Worm (Caenorhabditis elegans): Measurements from ENCODE around the gene elof-1.
"Not testable (repeated sequence)": the region's sequence is repeated elsewhere in the genome, so short reads cannot be mapped to it uniquely, and the experiment has no call there.

The elof-1 gene

DNA sequence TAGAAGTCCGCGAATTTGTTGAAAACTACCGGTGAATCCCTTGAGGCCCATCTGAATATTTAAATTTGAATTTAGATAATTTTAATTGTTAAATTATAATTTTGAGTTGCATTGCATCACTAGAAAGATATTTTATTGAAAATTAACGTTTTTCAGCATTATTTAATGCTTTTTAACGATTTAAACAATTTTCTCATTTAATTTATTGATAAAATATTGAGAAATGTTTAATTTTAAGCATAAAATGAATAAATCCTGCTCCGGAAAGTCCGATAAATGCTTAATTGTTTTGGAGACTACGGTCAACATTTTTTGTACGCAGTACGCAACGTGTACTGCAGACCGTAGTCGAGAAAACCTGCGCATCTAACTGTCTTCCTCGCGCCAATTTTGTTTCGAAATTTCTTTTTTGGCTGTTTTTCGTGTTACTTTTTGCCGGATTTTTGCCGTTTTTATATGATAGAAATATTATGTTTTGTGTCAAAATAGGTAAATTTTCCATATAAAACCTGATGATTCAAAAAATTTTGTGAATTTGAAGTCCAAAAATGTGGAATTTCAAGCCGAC lies at the start of gene elof-1, which contains the start of the genes Y54G11A.17 and lin-7 (continued):
- no peak for TF ChIP-seq ceh-63 (GFP tag; optimal IDR thresholded peaks at IDR 0.05)
- peak; percentile 52 for TF ChIP-seq egl-13 (tag; optimal IDR thresholded peaks at IDR 0.05)
- TF ChIP-seq pag-3 (tag; optimal IDR thresholded peaks at IDR 0.05; ENCODE audit: borderline replicate concordance, insufficient read depth), result peak; percentile 15
- no peak for TF ChIP-seq nhr-28 (tag; optimal IDR thresholded peaks at IDR 0.05)
- no peak for TF ChIP-seq unc-30 (tag; optimal IDR thresholded peaks at IDR 0.05)
- peak; percentile 83 for TF ChIP-seq tbx-2 (tag; optimal IDR thresholded peaks at IDR 0.05)
- TF ChIP-seq blmp-1 (tag; optimal IDR thresholded peaks at IDR 0.05), result peak; percentile 73
- no peak for TF ChIP-seq ets-5 (GFP tag; IDR thresholded peaks at IDR 0.05)
- TF ChIP-seq efl-1 (optimal IDR thresholded peaks at IDR 0.05), result peak; percentile 91 to 93
- TF ChIP-seq efl-1 (GFP tag; optimal IDR thresholded peaks at IDR 0.05 in 1 of 2), result peak; percentile 88 to 98
- TF ChIP-seq lsy-2 (tag; optimal IDR thresholded peaks at IDR 0.05), result peak; percentile 99 to 100
- TF ChIP-seq irx-1 (tag; optimal IDR thresholded peaks at IDR 0.05), result peak; percentile 70
- no peak for TF ChIP-seq nhr-76 (tag; optimal IDR thresholded peaks at IDR 0.05)
- TF ChIP-seq nhr-90 (tag; optimal IDR thresholded peaks at IDR 0.05; ENCODE audit: poor library complexity), result peak; percentile 73
- TF ChIP-seq ces-1 (GFP tag; optimal IDR thresholded peaks at IDR 0.05), result no peak
- TF ChIP-seq unc-86 (tag; optimal IDR thresholded peaks at IDR 0.05), result peak; percentile 77
- TF ChIP-seq egl-27 (tag; optimal IDR thresholded peaks at IDR 0.05), result no peak
- TF ChIP-seq vab-15 (tag; optimal IDR thresholded peaks at IDR 0.05), result peak; percentile 96
- TF ChIP-seq mef-2 (tag; optimal IDR thresholded peaks at IDR 0.05), result peak; percentile 42
- peak; percentile 14 for TF ChIP-seq pqm-1 (tag; optimal IDR thresholded peaks at IDR 0.05)
- TF ChIP-seq isw-1 (GFP tag; IDR thresholded peaks at IDR 0.05), result peak; percentile 84
- TF ChIP-seq unc-130 (tag; optimal IDR thresholded peaks at IDR 0.05), result peak; percentile 99
- peak; percentile 61 for TF ChIP-seq zip-4 (GFP tag; optimal IDR thresholded peaks at IDR 0.05)
- TF ChIP-seq lin-14 (GFP tag; optimal IDR thresholded peaks at IDR 0.05), result peak; percentile 89
- TF ChIP-seq ztf-4 (tag; optimal IDR thresholded peaks at IDR 0.05), result peak; percentile 44
- TF ChIP-seq nhr-11 (tag; optimal IDR thresholded peaks at IDR 0.05), result no peak
- TF ChIP-seq lin-13 (GFP tag; optimal IDR thresholded peaks at IDR 0.05), result peak; percentile 86
- TF ChIP-seq ceh-82 (tag; optimal IDR thresholded peaks at IDR 0.05), result peak; percentile 82 to 96 (median 86)
- TF ChIP-seq ama-1 (optimal IDR thresholded peaks at IDR 0.05), result peak; percentile 63
- TF ChIP-seq fkh-8 (tag; optimal IDR thresholded peaks at IDR 0.05), result peak; percentile 92
- peak in 1 of 2 experiments; percentile 60 for TF ChIP-seq ztf-11 (tag; optimal IDR thresholded peaks at IDR 0.05)
- peak; percentile 75 for TF ChIP-seq lir-3 (tag; optimal IDR thresholded peaks at IDR 0.05; ENCODE audit: poor library complexity)

DNA sequence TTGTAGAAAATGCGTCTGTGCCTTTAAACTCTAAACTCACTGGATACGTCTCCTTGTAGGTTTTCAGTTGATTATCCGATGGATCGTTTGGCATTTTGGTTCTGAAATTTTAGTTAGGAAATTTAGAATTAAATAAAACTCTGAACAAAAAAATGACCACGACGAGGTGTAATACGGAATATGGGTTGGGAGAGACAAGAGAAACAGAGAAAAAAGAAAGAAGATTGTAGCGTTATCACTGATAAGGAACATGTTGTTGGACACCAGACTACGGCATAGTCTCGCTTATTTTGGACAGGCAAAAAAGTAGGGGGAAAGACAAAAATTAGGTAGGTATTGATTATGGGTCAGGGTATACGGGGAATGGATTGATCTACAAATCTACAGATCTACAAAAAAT lies 47.6 kb upstream of the elof-1 start, which contains the start of gene ctl-2:
Gene ctl-2 (minus strand): TSS at position 101 of the 400 bp plus-strand sequence.
- not testable (repeated sequence) for TF ChIP-seq mep-1 (tag; optimal IDR thresholded peaks at IDR 0.05); nhr-85 (tag); C34B4.2 (tag; optimal IDR thresholded peaks at IDR 0.05)

DNA sequence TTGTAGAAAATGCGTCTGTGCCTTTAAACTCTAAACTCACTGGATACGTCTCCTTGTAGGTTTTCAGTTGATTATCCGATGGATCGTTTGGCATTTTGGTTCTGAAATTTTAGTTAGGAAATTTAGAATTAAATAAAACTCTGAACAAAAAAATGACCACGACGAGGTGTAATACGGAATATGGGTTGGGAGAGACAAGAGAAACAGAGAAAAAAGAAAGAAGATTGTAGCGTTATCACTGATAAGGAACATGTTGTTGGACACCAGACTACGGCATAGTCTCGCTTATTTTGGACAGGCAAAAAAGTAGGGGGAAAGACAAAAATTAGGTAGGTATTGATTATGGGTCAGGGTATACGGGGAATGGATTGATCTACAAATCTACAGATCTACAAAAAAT lies 43.4 kb upstream of the elof-1 start, which contains the start of gene ctl-1:
Gene ctl-1 (minus strand): TSS at position 101 of the 400 bp plus-strand sequence.
- TF ChIP-seq sup-37 (GFP tag; optimal IDR thresholded peaks at IDR 0.05); skn-1 (tag; optimal IDR thresholded peaks at IDR 0.05); nhr-12 (tag; optimal IDR thresholded peaks at IDR 0.05): not testable (repeated sequence)

Data from whole organism, L1 larva.